Worm (Caenorhabditis elegans) whole organism, late embryonic: Measurements from ENCODE around the gene osm-7.

Source experiments
- F13H6.1 ChIP-seq: sonication (generic microtip); optimal IDR thresholded peaks from 2 replicates; lab custom pipeline; 2016; ENCODE audit warnings: missing genetic modification characterization, missing compliant biosample characterization
- K02D7.2 ChIP-seq: sonication (generic microtip); optimal IDR thresholded peaks from 2 replicates; lab custom pipeline; 2017; ENCODE audit warnings: mild to moderate bottlenecking, missing genetic modification characterization, missing compliant biosample characterization
- ama-1 ChIP-seq: fragments of 150-350 bp; optimal IDR thresholded peaks from 2 replicates; lab custom pipeline; 2014
- ceh-19 ChIP-seq: fragments of 200-800 bp; sonication (Bioruptor generic); optimal IDR thresholded peaks from 2 replicates; lab custom pipeline; 2018; ENCODE audit warnings: mild to moderate bottlenecking, missing genetic modification characterization, missing compliant biosample characterization
- ceh-2 ChIP-seq: sonication (generic microtip); optimal IDR thresholded peaks from 2 replicates; lab custom pipeline; 2016; ENCODE audit warnings: missing genotype, missing genetic modification characterization, missing compliant biosample characterization
- ceh-30 ChIP-seq: fragments of 150-350 bp; optimal IDR thresholded peaks from 2 replicates; lab custom pipeline; 2014; ENCODE audit warnings: missing biosample characterization, missing genetic modification characterization
- ceh-31 ChIP-seq: sonication (generic microtip); optimal IDR thresholded peaks from 2 replicates; lab custom pipeline; 2016; ENCODE audit warnings: missing genetic modification characterization, missing compliant biosample characterization
- ceh-34 ChIP-seq: sonication (generic microtip); optimal IDR thresholded peaks from 2 replicates; lab custom pipeline; 2016; ENCODE audit warnings: mild to moderate bottlenecking, missing genetic modification characterization, missing compliant biosample characterization
- ceh-45 ChIP-seq: fragments of 200-800 bp; sonication (Bioruptor generic); IDR thresholded peaks from 2 replicates; pipeline ENCODE4 v1.3.6; 2022; ENCODE audit warnings: missing genetic modification reagents, missing genetic modification characterization, missing compliant biosample characterization
- ceh-48 ChIP-seq: sonication (generic microtip); optimal IDR thresholded peaks from 2 replicates; lab custom pipeline; 2016; ENCODE audit warnings: missing genetic modification characterization, inconsistent platforms, missing compliant biosample characterization
- ceh-6 ChIP-seq: fragments of 200-800 bp; sonication (Bioruptor generic); optimal IDR thresholded peaks from 2 replicates; lab custom pipeline; 2018; ENCODE audit warnings: mild to moderate bottlenecking, missing genetic modification characterization, missing compliant biosample characterization
- ceh-9 ChIP-seq: sonication (generic microtip); optimal IDR thresholded peaks from 2 replicates; lab custom pipeline; 2016; ENCODE audit warnings: mild to moderate bottlenecking, missing genetic modification characterization, inconsistent platforms, missing compliant biosample characterization
- dve-1 ChIP-seq: sonication (generic microtip); optimal IDR thresholded peaks from 2 replicates; lab custom pipeline; 2017; ENCODE audit warnings: antibody characterized with exemption, mild to moderate bottlenecking, missing genetic modification characterization, missing compliant biosample characterization
- elt-4 ChIP-seq: sonication (generic microtip); optimal IDR thresholded peaks from 2 replicates; lab custom pipeline; 2016; ENCODE audit warnings: missing genetic modification characterization, missing compliant biosample characterization
- ets-4 ChIP-seq: sonication (generic microtip); optimal IDR thresholded peaks from 2 replicates; lab custom pipeline; 2016; ENCODE audit warnings: missing genetic modification characterization, missing compliant biosample characterization
- fkh-10 ChIP-seq: fragments of 150-350 bp; optimal IDR thresholded peaks from 2 replicates; lab custom pipeline; 2014; ENCODE audit warnings: missing biosample characterization, missing genetic modification reagents, missing genetic modification characterization
- hlh-15 ChIP-seq: sonication (generic microtip); optimal IDR thresholded peaks from 2 replicates; lab custom pipeline; 2016; ENCODE audit warnings: missing genetic modification characterization, missing compliant biosample characterization
- hlh-30 ChIP-seq: sonication (generic microtip); optimal IDR thresholded peaks from 2 replicates; lab custom pipeline; 2017; ENCODE audit warnings: antibody characterized with exemption, missing genetic modification characterization, missing compliant biosample characterization; ENCODE audit not compliant: insufficient read depth
- nfya-1 ChIP-seq: sonication (generic microtip); optimal IDR thresholded peaks from 2 replicates; lab custom pipeline; 2017; ENCODE audit warnings: missing genetic modification characterization, mild to moderate bottlenecking, missing compliant biosample characterization, antibody characterized with exemption, moderate library complexity
- npax-4 ChIP-seq: sonication (generic microtip); optimal IDR thresholded peaks from 2 replicates; lab custom pipeline; 2016; ENCODE audit warnings: missing genetic modification characterization, missing compliant biosample characterization
- pag-3 ChIP-seq: sonication (generic microtip); optimal IDR thresholded peaks from 2 replicates; lab custom pipeline; 2016; ENCODE audit warnings: missing compliant biosample characterization, missing genetic modification characterization, borderline replicate concordance
- pha-2 ChIP-seq: sonication (generic microtip); optimal IDR thresholded peaks from 2 replicates; lab custom pipeline; 2017; ENCODE audit warnings: mild to moderate bottlenecking, missing genetic modification characterization, missing compliant biosample characterization
- pros-1 ChIP-seq: fragments of 150-350 bp; optimal IDR thresholded peaks from 2 replicates; lab custom pipeline; 2014; ENCODE audit warnings: missing biosample characterization, missing genetic modification reagents, missing genetic modification characterization
- ref-2 ChIP-seq: sonication (generic microtip); optimal IDR thresholded peaks from 2 replicates; lab custom pipeline; 2016; ENCODE audit warnings: missing genetic modification characterization, missing compliant biosample characterization
- sdc-2 ChIP-seq: sonication (generic microtip); optimal IDR thresholded peaks from 2 replicates; lab custom pipeline; 2016; ENCODE audit warnings: missing genotype, missing genetic modification characterization, missing compliant biosample characterization
- sox-2 ChIP-seq: fragments of 200-800 bp; sonication (Bioruptor generic); IDR thresholded peaks from 2 replicates; pipeline ENCODE4 v1.3.6; 2022; ENCODE audit warnings: missing genetic modification reagents, missing genetic modification characterization, missing compliant biosample characterization
- sox-4 ChIP-seq: sonication (generic microtip); optimal IDR thresholded peaks from 2 replicates; lab custom pipeline; 2017; ENCODE audit warnings: mild to moderate bottlenecking, missing genetic modification characterization, inconsistent platforms, missing compliant biosample characterization
- tbx-2 ChIP-seq: sonication (generic microtip); optimal IDR thresholded peaks from 2 replicates; lab custom pipeline; 2016; ENCODE audit warnings: missing genetic modification characterization, missing compliant biosample characterization
- ttx-3 ChIP-seq: sonication (generic microtip); optimal IDR thresholded peaks from 2 replicates; lab custom pipeline; 2016; ENCODE audit warnings: missing genetic modification reagents, missing genetic modification characterization, missing compliant biosample characterization
- unc-3 ChIP-seq, 2 experiments: fragments of 200-800 bp in 1 of 2; sonication (Bioruptor generic) in 1 of 2; sonication (generic microtip) in 1 of 2; conservative IDR thresholded peaks in 1 of 2; optimal IDR thresholded peaks in 1 of 2; 2 replicates each; pipeline versions ENCODE4 v1.3.6 to Lab custom; 2016 to 2022; ENCODE audit warnings: missing compliant biosample characterization in 2 of 2, missing genetic modification characterization in 2 of 2, missing genetic modification reagents in 1 of 2
- unc-42 ChIP-seq: sonication (generic microtip); optimal IDR thresholded peaks from 2 replicates; lab custom pipeline; 2016; ENCODE audit warnings: missing genotype, missing genetic modification characterization, missing compliant biosample characterization

The osm-7 gene

DNA sequence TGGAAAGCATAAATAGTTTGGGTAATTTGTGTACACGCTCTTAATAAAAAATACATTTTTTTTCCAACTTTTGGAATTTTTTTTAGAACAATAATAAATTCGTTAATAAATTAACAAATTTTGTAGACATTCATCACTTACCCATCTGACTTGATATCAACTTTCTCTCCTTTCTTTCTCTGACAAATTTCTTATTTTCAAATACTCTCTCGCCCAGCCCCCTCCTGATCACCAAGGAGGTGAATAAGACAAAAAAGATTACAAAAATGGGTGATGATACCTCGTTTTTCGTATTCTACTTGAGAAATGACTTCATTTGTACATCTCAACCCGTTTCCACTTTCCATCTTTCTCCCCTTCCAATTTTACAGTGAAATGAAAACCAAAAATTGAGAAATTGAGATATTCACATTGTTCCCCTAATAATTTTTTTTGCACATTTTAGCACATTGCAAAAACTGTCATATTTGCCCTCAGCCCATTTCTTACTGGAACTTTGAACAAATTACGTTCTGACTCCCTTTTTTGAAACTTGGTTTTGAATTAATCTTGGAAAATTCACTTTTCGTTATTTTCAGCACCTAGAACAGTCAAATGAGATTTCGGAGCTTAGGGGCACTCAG is at the start of gene osm-7:
TSS of gene osm-7 (plus strand) at position 573 of the 623 bp plus-strand sequence.
- no peak for TF ChIP-seq ceh-19 (GFP tag; lab: Kevin White, UChicago)
- TF ChIP-seq sox-4 (tag; lab: Kevin White, UChicago) = no peak

DNA sequence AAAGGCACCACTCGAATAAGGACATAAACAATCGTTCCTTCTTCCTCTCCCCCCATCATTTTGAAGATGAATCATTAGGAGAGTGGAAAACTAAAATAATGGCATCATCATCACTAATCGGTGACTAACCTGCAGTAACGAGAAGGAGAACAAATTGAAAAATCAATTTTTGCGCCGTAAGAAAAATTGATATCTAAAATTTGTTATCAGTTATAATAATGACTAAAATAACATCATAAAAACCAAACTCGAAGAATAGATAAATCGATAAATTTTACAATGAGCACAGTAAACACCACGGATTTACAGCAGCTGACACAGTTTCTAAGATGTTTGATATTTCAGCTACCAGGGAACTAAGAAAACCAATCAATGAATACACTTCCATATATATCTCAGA is 49.8 kb upstream of the osm-7 start:
- TF ChIP-seq hlh-30 (tag; lab: Kevin White, UChicago) = no peak
- TF ChIP-seq ttx-3 (tag; lab: Kevin White, UChicago) = no peak
- no peak for TF ChIP-seq npax-4 (tag; lab: Kevin White, UChicago)
- no peak for TF ChIP-seq ets-4 (tag; lab: Kevin White, UChicago)
- no peak for TF ChIP-seq F13H6.1 (tag; lab: Kevin White, UChicago)
- TF ChIP-seq ama-1 (lab: Kevin White, UChicago) = no peak

DNA sequence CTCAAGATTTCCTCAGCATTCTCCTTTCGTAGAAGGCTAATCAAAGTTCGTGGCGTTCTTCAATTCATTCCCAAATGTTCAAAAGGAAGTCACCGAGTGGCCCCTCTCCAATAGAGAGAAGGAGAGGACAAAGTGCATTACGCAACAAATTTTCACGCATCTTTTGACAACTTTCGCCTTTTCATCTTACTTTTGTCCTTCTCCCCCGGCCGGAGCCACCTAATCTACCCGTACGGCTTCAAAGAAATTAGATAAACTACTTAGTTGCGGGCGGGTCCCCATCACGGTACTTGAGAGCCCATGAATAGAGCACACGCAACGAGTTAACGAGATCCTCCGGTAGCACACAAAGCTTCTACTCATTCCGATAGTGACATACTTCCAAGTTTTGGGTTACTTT is 49.3 kb upstream of the osm-7 start:
- TF ChIP-seq unc-42 (tag; lab: Kevin White, UChicago) (peak; percentile 92), fkh-10 (GFP tag; lab: Kevin White, UChicago) (peak; percentile 85), ceh-6 (GFP tag; lab: Kevin White, UChicago) (no peak), ceh-48 (tag; lab: Kevin White, UChicago) (no peak)

DNA sequence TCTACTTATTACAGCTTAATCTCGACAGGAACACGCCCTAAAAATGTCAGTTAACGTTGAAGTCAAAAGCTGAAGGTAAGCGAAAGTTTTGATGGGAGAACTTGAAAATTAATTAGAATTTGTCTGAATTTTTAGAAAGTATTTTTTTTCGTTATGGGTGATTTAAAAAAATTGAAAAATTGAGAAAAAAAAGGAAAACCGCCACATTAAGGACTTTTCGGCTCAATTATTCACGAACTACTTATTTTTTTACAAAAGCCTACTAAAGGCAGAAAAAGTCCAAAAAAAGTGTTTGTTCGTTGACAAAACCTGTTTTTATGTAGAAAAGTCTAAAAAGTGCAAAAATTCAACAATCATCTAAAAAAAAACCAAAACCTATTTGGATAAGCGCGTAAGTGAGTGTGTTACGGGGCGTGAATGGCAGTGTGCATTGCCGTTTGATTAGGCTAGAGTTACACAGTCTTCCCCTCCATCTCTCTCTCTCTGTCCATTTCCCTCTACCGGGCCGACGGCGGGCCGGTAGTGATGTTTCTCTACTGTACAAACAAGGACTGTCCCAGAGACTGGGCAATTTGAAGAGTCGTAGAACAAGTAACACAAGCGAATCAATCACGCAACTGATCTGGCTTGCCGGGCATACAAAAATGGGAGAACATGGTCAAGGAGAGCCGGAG is 48.4 kb upstream of the osm-7 start, which contains the start of gene lron-13:
TSS of gene lron-13 (plus strand) at position 15 of the 674 bp plus-strand sequence.
- peak; percentile 13 for TF ChIP-seq tbx-2 (tag; lab: Kevin White, UChicago)
- TF ChIP-seq pag-3 = no peak
- TF ChIP-seq pha-2 (tag; lab: Kevin White, UChicago) = peak; percentile 35
- no peak for TF ChIP-seq ceh-19 (GFP tag; lab: Kevin White, UChicago)
- TF ChIP-seq dve-1 (tag; lab: Kevin White, UChicago) = no peak

DNA sequence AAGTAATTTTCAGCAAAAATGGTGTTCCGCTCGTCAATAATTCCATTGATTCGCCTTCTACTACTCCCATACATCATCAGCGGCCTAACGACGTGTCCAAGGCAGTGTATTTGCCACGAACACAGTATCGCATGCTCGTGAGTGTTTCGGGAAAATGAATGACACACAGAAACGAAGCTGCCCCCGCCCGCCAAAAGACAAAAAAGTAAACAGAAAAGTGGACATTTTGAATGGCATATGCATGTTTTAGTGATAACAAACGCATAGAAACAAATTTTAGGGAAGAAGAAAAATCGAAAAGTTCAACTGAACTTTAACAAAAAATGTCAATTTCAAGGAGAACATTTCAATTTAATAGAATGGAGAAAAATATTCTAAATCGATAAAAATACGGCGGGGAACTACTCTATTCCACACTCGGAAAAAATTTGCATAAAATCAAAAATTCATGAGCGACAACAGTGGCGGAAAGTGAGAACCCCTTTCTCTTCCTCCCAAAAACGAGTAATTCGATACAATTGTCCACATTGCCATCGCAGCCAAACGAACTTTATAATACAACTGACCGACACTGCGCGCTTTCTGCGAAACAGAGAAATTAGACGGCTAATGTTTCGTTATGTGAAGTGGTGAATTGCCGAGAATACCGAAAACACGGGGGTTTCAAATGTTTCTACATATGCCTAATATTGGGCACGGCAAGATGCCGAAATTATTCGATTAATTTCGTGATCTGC is 47.3 kb upstream of the osm-7 start:
- TF ChIP-seq ref-2 (tag; lab: Kevin White, UChicago) (no peak), ceh-34 (tag; lab: Kevin White, UChicago) (peak; percentile 60), pros-1 (no peak)

DNA sequence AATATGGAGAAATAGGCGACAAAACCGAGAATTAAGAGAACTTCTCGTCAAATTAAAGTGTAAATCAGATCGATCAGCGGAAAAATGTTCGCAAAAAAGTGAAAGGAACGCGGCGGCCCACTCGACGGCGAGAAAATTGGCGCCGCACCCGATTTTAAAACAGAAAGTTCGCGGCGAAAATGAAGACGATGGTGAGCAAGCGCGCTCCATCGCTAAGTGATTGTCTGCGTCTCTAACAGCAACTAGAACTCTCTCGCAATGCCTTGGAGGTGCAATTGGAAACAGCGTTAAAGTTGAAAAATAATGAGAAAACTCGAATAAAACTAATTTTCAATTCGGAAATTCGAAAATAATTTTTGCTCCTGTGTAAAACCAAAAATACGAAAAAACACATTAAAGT is 46.0 kb upstream of the osm-7 start:
- no peak for TF ChIP-seq hlh-15 (tag; lab: Kevin White, UChicago)
- peak; percentile 21 for TF ChIP-seq unc-42 (tag; lab: Kevin White, UChicago)
- TF ChIP-seq nfya-1 (tag; lab: Kevin White, UChicago) = peak; percentile 26
- no peak for TF ChIP-seq hlh-30 (tag; lab: Kevin White, UChicago)
- peak; percentile 20 for TF ChIP-seq ceh-31 (tag; lab: Kevin White, UChicago)
- no peak for TF ChIP-seq ceh-45 (GFP tag; lab: Robert Waterston, UW)
- TF ChIP-seq tbx-2 (tag; lab: Kevin White, UChicago) = peak; percentile 13

DNA sequence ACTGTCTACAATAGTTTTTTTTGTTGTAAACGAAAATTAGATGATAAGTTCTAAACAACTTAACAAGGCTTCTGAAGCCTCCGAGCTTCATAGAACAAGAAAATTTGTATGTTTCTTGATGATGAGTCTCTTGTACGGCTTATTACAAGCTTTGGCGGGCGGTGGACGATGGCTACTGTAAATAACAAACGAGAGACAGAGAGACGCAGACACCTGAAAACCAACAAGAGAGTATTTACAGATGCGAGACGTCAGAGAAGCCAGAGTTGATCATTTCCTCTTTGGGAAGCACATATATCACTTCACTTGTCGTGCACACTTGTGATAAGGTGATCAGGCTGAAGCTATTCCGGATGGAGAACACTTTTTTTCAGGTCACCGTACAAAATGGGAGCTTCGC is 45.1 kb upstream of the osm-7 start:
- TF ChIP-seq ceh-9 (tag; lab: Kevin White, UChicago) (no peak), sox-2 (GFP tag; lab: Robert Waterston, UW) (no peak), ceh-48 (tag; lab: Kevin White, UChicago) (no peak), pros-1 (no peak), ceh-2 (tag; lab: Kevin White, UChicago) (no peak), ceh-30 (tag; lab: Kevin White, UChicago) (no peak), fkh-10 (GFP tag; lab: Kevin White, UChicago) (no peak), K02D7.2 (tag; lab: Kevin White, UChicago) (no peak), sdc-2 (tag; lab: Kevin White, UChicago) (no peak), unc-3 (GFP tag; conservative IDR thresholded peaks at IDR 0.05; lab: Robert Waterston, UW) (no peak), unc-3 (tag; optimal IDR thresholded peaks at IDR 0.05; lab: Kevin White, UChicago) (no peak), elt-4 (tag; lab: Kevin White, UChicago) (no peak), hlh-30 (tag; lab: Kevin White, UChicago) (no peak)
